Fruit fly (Drosophila melanogaster) whole organism, embryonic: ENCODE data around the gene Hand.

Experiments used
- Ada2b ChIP-seq: fragments of 200-800 bp; sonication (Bioruptor generic); IDR thresholded peaks from 2 replicates; pipeline ENCODE4 v1.3.6; 2022; ENCODE audit warnings: missing biosample characterization, missing genetic modification characterization
- Asciz ChIP-seq: fragments of 200-800 bp; sonication (Bioruptor generic); optimal IDR thresholded peaks from 2 replicates; lab custom pipeline; 2017; ENCODE audit warnings: missing biosample characterization, mild to moderate bottlenecking, missing genetic modification characterization, missing genetic modification reagents
- B-H1 ChIP-seq: fragments of 200-800 bp; sonication (Bioruptor generic); IDR thresholded peaks from 3 replicates; pipeline ENCODE4 v1.3.6; 2022; ENCODE audit warnings: missing biosample characterization, missing genetic modification characterization
- BEAF-32 ChIP-seq: fragments of 200-800 bp; sonication (Bioruptor generic); optimal IDR thresholded peaks from 3 replicates; lab custom pipeline; 2017; ENCODE audit warnings: missing biosample characterization, missing genetic modification characterization, mild to moderate bottlenecking, moderate library complexity, missing genetic modification reagents
- CG10654 ChIP-seq: fragments of 200-800 bp; sonication (Bioruptor generic); optimal IDR thresholded peaks from 2 replicates; lab custom pipeline; 2016; ENCODE audit warnings: missing biosample characterization, missing genetic modification characterization
- CG10979 ChIP-seq: fragments of 200-800 bp; sonication (Bioruptor generic); optimal IDR thresholded peaks from 2 replicates; lab custom pipeline; 2018; ENCODE audit warnings: missing biosample characterization, mild to moderate bottlenecking, missing genetic modification characterization, moderate library complexity
- CG11247 ChIP-seq: fragments of 200-800 bp; sonication (Bioruptor generic); IDR thresholded peaks from 2 replicates; pipeline ENCODE4 v1.3.6; 2022; ENCODE audit warnings: missing biosample characterization, missing genetic modification characterization
- CG11695 ChIP-seq: fragments of 200-800 bp; sonication (Bioruptor generic); IDR thresholded peaks from 3 replicates; pipeline ENCODE4 v1.3.6; 2022; ENCODE audit warnings: missing biosample characterization, missing genetic modification characterization
- CG12104 ChIP-seq: fragments of 200-800 bp; sonication (Bioruptor generic); optimal IDR thresholded peaks from 3 replicates; lab custom pipeline; 2016; ENCODE audit warnings: missing biosample characterization, missing genetic modification characterization
- CG12299 ChIP-seq: fragments of 200-800 bp; sonication (Bioruptor generic); optimal IDR thresholded peaks from 2 replicates; lab custom pipeline; 2018; ENCODE audit warnings: missing biosample characterization, mild to moderate bottlenecking, missing genetic modification characterization
- CG1233 ChIP-seq: fragments of 200-800 bp; sonication (Bioruptor generic); optimal IDR thresholded peaks from 4 replicates; lab custom pipeline; 2018; ENCODE audit warnings: missing biosample characterization, mild to moderate bottlenecking, missing genetic modification characterization
- CG12391 ChIP-seq: fragments of 200-800 bp; sonication (Bioruptor generic); optimal IDR thresholded peaks from 3 replicates; lab custom pipeline; 2018; ENCODE audit warnings: missing biosample characterization, mild to moderate bottlenecking, missing genetic modification characterization, moderate library complexity
- CG13287 ChIP-seq: fragments of 200-800 bp; sonication (Bioruptor generic); IDR thresholded peaks from 2 replicates; pipeline ENCODE4 v1.3.6; 2022; ENCODE audit warnings: missing biosample characterization, missing genetic modification characterization; ENCODE audit not compliant: partially characterized antibody
- CG13775 ChIP-seq: fragments of 200-800 bp; sonication (Bioruptor generic); optimal IDR thresholded peaks from 3 replicates; lab custom pipeline; 2017; ENCODE audit warnings: missing biosample characterization, mild to moderate bottlenecking, missing genetic modification characterization
- CG14710 ChIP-seq: fragments of 200-800 bp; sonication (Bioruptor generic); optimal IDR thresholded peaks from 3 replicates; lab custom pipeline; 2019; ENCODE audit warnings: missing biosample characterization, mild to moderate bottlenecking, missing genetic modification characterization, moderate library complexity
- CG15514 ChIP-seq: fragments of 200-800 bp; sonication (Bioruptor generic); optimal IDR thresholded peaks from 3 replicates; lab custom pipeline; 2017; ENCODE audit warnings: missing biosample characterization, missing genetic modification characterization, mild to moderate bottlenecking, moderate library complexity, missing genetic modification reagents
- CG15696 ChIP-seq: fragments of 200-800 bp; sonication (Bioruptor generic); optimal IDR thresholded peaks from 2 replicates; lab custom pipeline; 2019; ENCODE audit warnings: missing biosample characterization, mild to moderate bottlenecking, missing genetic modification characterization, moderate library complexity
- CG17359 ChIP-seq: fragments of 200-800 bp; sonication (Bioruptor generic); optimal IDR thresholded peaks from 3 replicates; lab custom pipeline; 2018; ENCODE audit warnings: missing biosample characterization, mild to moderate bottlenecking, missing genetic modification characterization, moderate library complexity
- CG17385 ChIP-seq: fragments of 200-800 bp; sonication (Bioruptor generic); optimal IDR thresholded peaks from 3 replicates; lab custom pipeline; 2018; ENCODE audit warnings: missing biosample characterization, mild to moderate bottlenecking, missing genetic modification characterization
- CG17612 ChIP-seq: fragments of 200-800 bp; sonication (Bioruptor generic); IDR thresholded peaks from 2 replicates; pipeline ENCODE4 v1.3.6; 2022; ENCODE audit warnings: missing biosample characterization, missing genetic modification characterization
- CG18764 ChIP-seq: fragments of 200-800 bp; sonication (Bioruptor generic); optimal IDR thresholded peaks from 3 replicates; lab custom pipeline; 2016; ENCODE audit warnings: missing biosample characterization, missing genetic modification characterization
- CG31388 ChIP-seq: fragments of 200-800 bp; sonication (Bioruptor generic); optimal IDR thresholded peaks from 2 replicates; lab custom pipeline; 2016; ENCODE audit warnings: missing biosample characterization, missing genetic modification characterization
- CG8281 ChIP-seq: fragments of 200-800 bp; sonication (Bioruptor generic); optimal IDR thresholded peaks from 2 replicates; lab custom pipeline; 2018; ENCODE audit warnings: missing biosample characterization, mild to moderate bottlenecking, missing genetic modification characterization, moderate library complexity
- CG8359 ChIP-seq: fragments of 200-800 bp; sonication (Bioruptor generic); optimal IDR thresholded peaks from 2 replicates; lab custom pipeline; 2017; ENCODE audit warnings: missing biosample characterization, mild to moderate bottlenecking, missing genetic modification characterization, borderline replicate concordance
- CG8388 ChIP-seq: fragments of 200-800 bp; sonication (Bioruptor generic); optimal IDR thresholded peaks from 2 replicates; lab custom pipeline; 2019; ENCODE audit warnings: missing biosample characterization, mild to moderate bottlenecking, missing genetic modification characterization, moderate library complexity
- CG9437 ChIP-seq: fragments of 200-800 bp; sonication (Bioruptor generic); optimal IDR thresholded peaks from 2 replicates; lab custom pipeline; 2018; ENCODE audit warnings: missing biosample characterization, mild to moderate bottlenecking, missing genetic modification characterization
- CG9817 ChIP-seq: fragments of 200-800 bp; sonication (Bioruptor generic); optimal IDR thresholded peaks from 2 replicates; lab custom pipeline; 2018; ENCODE audit warnings: missing biosample characterization, mild to moderate bottlenecking, missing genetic modification characterization, moderate library complexity
- CrebB ChIP-seq: fragments of 200-800 bp; sonication (Bioruptor generic); optimal IDR thresholded peaks from 3 replicates; lab custom pipeline; 2018; ENCODE audit warnings: missing biosample characterization, mild to moderate bottlenecking, missing genetic modification characterization
- Dfd ChIP-seq, 2 experiments: fragments of >200 bp; optimal IDR thresholded peaks; 2 replicates each; lab custom pipeline; 2017; ENCODE audit warnings: missing biosample characterization in 2 of 2, missing genetic modification characterization in 2 of 2
- Dll ChIP-seq: fragments of 200-800 bp; sonication (Bioruptor generic); IDR thresholded peaks from 4 replicates; pipeline ENCODE4 v1.3.6; 2022; ENCODE audit warnings: missing biosample characterization, missing genetic modification characterization; ENCODE audit not compliant: partially characterized antibody
- Fer2 ChIP-seq: fragments of 200-800 bp; sonication (Bioruptor generic); optimal IDR thresholded peaks from 2 replicates; lab custom pipeline; 2018; ENCODE audit warnings: missing biosample characterization, mild to moderate bottlenecking, missing genetic modification characterization, moderate library complexity
- Hey ChIP-seq: fragments of 200-800 bp; sonication (Bioruptor generic); optimal IDR thresholded peaks from 3 replicates; lab custom pipeline; 2018; ENCODE audit warnings: missing biosample characterization, mild to moderate bottlenecking, missing genetic modification characterization
- Oli ChIP-seq: fragments of 200-800 bp; sonication (Bioruptor generic); optimal IDR thresholded peaks from 2 replicates; lab custom pipeline; 2018; ENCODE audit warnings: missing biosample characterization, mild to moderate bottlenecking, missing genetic modification characterization, moderate library complexity
- Spps ChIP-seq: fragments of 200-800 bp; sonication (Bioruptor generic); optimal IDR thresholded peaks from 2 replicates; lab custom pipeline; 2018; ENCODE audit warnings: missing biosample characterization, mild to moderate bottlenecking, missing genetic modification characterization
- TFAM ChIP-seq: fragments of 200-800 bp; sonication (Bioruptor generic); optimal IDR thresholded peaks from 2 replicates; lab custom pipeline; 2017; ENCODE audit warnings: missing biosample characterization, missing genetic modification characterization, inconsistent platforms
- Xrp1 ChIP-seq: fragments of 200-800 bp; sonication (Bioruptor generic); IDR thresholded peaks from 2 replicates; pipeline ENCODE4 v1.3.6; 2022; ENCODE audit warnings: missing biosample characterization, missing genetic modification characterization
- YL-1 ChIP-seq: fragments of 200-800 bp; sonication (Bioruptor generic); optimal IDR thresholded peaks from 3 replicates; lab custom pipeline; 2017; ENCODE audit warnings: missing biosample characterization, mild to moderate bottlenecking, missing genetic modification characterization
- bbx ChIP-seq: fragments of 200-800 bp; sonication (Bioruptor generic); IDR thresholded peaks from 2 replicates; pipeline ENCODE4 v1.3.6; 2022; ENCODE audit warnings: missing biosample characterization, missing genetic modification characterization; ENCODE audit not compliant: partially characterized antibody
- cas ChIP-seq: fragments of 200-800 bp; sonication (Bioruptor generic); IDR thresholded peaks from 2 replicates; pipeline ENCODE4 v1.3.6; 2022; ENCODE audit warnings: missing biosample characterization, missing genetic modification characterization
- cg ChIP-seq: fragments of 200-800 bp; sonication (Bioruptor generic); optimal IDR thresholded peaks from 3 replicates; lab custom pipeline; 2019; ENCODE audit warnings: missing biosample characterization, mild to moderate bottlenecking, missing genetic modification characterization, moderate library complexity
- crol ChIP-seq: fragments of 200-800 bp; sonication (Bioruptor generic); IDR thresholded peaks from 2 replicates; pipeline ENCODE4 v1.3.6; 2022; ENCODE audit warnings: missing biosample characterization, missing genetic modification characterization
- emc ChIP-seq: fragments of 200-800 bp; sonication (Bioruptor generic); optimal IDR thresholded peaks from 2 replicates; lab custom pipeline; 2016; ENCODE audit warnings: missing biosample characterization, missing genetic modification characterization
- gce ChIP-seq: fragments of 200-800 bp; sonication (Bioruptor generic); IDR thresholded peaks from 3 replicates; pipeline ENCODE4 v1.3.6; 2022; ENCODE audit warnings: missing biosample characterization, missing genetic modification characterization
- kah ChIP-seq: fragments of 200-800 bp; sonication (Bioruptor generic); optimal IDR thresholded peaks from 2 replicates; lab custom pipeline; 2018; ENCODE audit warnings: missing biosample characterization, mild to moderate bottlenecking, missing genetic modification characterization
- nmo ChIP-seq: fragments of 200-800 bp; sonication (Bioruptor generic); optimal IDR thresholded peaks from 2 replicates; lab custom pipeline; 2018; ENCODE audit warnings: missing biosample characterization, mild to moderate bottlenecking, missing genetic modification characterization, moderate library complexity
- org-1 ChIP-seq: fragments of 200-800 bp; sonication (Bioruptor generic); optimal IDR thresholded peaks from 2 replicates; lab custom pipeline; 2017; ENCODE audit warnings: missing biosample characterization, missing genetic modification characterization
- shn ChIP-seq: fragments of 200-800 bp; sonication (Bioruptor generic); optimal IDR thresholded peaks from 3 replicates; lab custom pipeline; 2016; ENCODE audit warnings: missing biosample characterization, missing genetic modification characterization
- sisA ChIP-seq: fragments of 200-800 bp; sonication (Bioruptor generic); IDR thresholded peaks from 2 replicates; pipeline ENCODE4 v1.3.6; 2022; ENCODE audit warnings: missing biosample characterization, missing genetic modification characterization
- vnd ChIP-seq: fragments of 200-800 bp; sonication (Bioruptor generic); IDR thresholded peaks from 3 replicates; pipeline ENCODE4 v1.3.6; 2022; ENCODE audit warnings: missing biosample characterization, missing genetic modification characterization; ENCODE audit not compliant: partially characterized antibody
- zen ChIP-seq: fragments of 200-800 bp; sonication (Bioruptor generic); optimal IDR thresholded peaks from 3 replicates; lab custom pipeline; 2018; ENCODE audit warnings: missing biosample characterization, mild to moderate bottlenecking, missing genetic modification characterization, moderate library complexity

Hand gene

DNA sequence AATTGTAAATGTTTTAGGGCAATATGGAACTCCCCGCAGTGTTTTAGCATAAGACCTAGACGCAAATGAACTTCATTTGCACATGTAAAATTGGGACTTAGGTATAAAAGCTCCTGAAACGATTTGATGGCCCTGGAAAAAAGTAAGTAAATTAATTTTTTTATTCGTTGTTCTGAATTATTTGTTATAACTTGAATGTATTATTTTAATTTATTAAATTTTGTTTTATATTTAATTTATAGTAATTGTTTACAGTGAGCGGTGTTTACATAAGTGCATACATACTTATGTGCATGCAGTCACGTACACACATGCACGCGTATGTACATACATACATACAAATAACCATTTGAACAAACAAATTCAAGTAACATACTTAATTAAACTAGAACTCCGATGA lies 18.7 kb downstream of the Hand start (continued):
- TF ChIP-seq TFAM (GFP tag; lab: Kevin White, UChicago) (no peak), CG8359 (GFP tag; lab: Kevin White, UChicago) (peak; percentile 22), CG9817 (no peak), cg (GFP tag; lab: Kevin White, UChicago) (no peak), CG8388 (peak; percentile 46), Dll (GFP tag; lab: Robert Waterston, UW) (no peak), CG17612 (GFP tag; lab: Robert Waterston, UW) (no peak), CG31388 (GFP tag; lab: Kevin White, UChicago) (no peak), CG17359 (tag; lab: Kevin White, UChicago) (no peak), gce (peak; percentile 44; the same call in 1 of the 3 replicates), CG13287 (GFP tag; lab: Robert Waterston, UW) (no peak), Xrp1 (GFP tag; lab: Robert Waterston, UW) (peak; percentile 72), CG10654 (GFP tag; lab: Kevin White, UChicago) (no peak), CG11247 (GFP tag; lab: Robert Waterston, UW) (no peak), shn (GFP tag; lab: Kevin White, UChicago) (no peak), CG9437 (GFP tag; lab: Kevin White, UChicago) (peak; percentile 6), CG15514 (GFP tag; lab: Kevin White, UChicago) (no peak), Hey (tag; lab: Kevin White, UChicago) (no peak), CG8281 (tag; lab: Kevin White, UChicago) (no peak), nmo (GFP tag; lab: Kevin White, UChicago) (peak; percentile 41), vnd (GFP tag; lab: Robert Waterston, UW) (no peak), crol (GFP tag; lab: Robert Waterston, UW) (no peak), CG12299 (tag; lab: Kevin White, UChicago) (no peak), kah (GFP tag; lab: Kevin White, UChicago) (peak; percentile 44), CG12391 (no peak), CG12104 (GFP tag; lab: Kevin White, UChicago) (peak; percentile 19), CG14710 (peak; percentile 61), Fer2 (tag; lab: Kevin White, UChicago) (no peak), org-1 (no peak), Asciz (GFP tag; lab: Kevin White, UChicago) (peak; percentile 75), zen (no peak), B-H1 (GFP tag; lab: Robert Waterston, UW) (peak; percentile 10; the same call in 1 of the 3 replicates), Dfd (GFP tag; optimal IDR thresholded peaks at IDR 0.05; lab: Kevin White, UChicago) (no peak), CG17385 (GFP tag; lab: Kevin White, UChicago) (no peak), CG1233 (GFP tag; lab: Kevin White, UChicago) (peak; percentile 5), YL-1 (GFP tag; lab: Kevin White, UChicago) (peak; percentile 4), CG13775 (GFP tag; lab: Kevin White, UChicago) (peak; percentile 45), CG10979 (peak; percentile 66), CG11695 (GFP tag; lab: Robert Waterston, UW) (peak; percentile 30; the same call in 1 of the 3 replicates), Ada2b (GFP tag; lab: Robert Waterston, UW) (no peak), CG18764 (peak; percentile 5), CG15696 (tag; lab: Kevin White, UChicago) (peak; percentile 13), bbx (GFP tag; lab: Robert Waterston, UW) (no peak), BEAF-32 (GFP tag; lab: Kevin White, UChicago) (no peak), emc (no peak), Spps (tag; lab: Kevin White, UChicago) (peak; percentile 54), sisA (GFP tag; lab: Robert Waterston, UW) (no peak), CrebB (tag; lab: Kevin White, UChicago) (no peak), cas (GFP tag; lab: Robert Waterston, UW) (no peak), Oli (no peak)
